Worm (Caenorhabditis elegans) whole organism, L1 larva: Measurements from ENCODE around the gene pgm-2.

Experiments
- C04F5.9 ChIP-seq: sonication (generic microtip); optimal IDR thresholded peaks from 2 replicates; lab custom pipeline; 2016; ENCODE audit warnings: missing genetic modification characterization, missing compliant biosample characterization
- C16A3.4 ChIP-seq: fragments of 150-350 bp; optimal IDR thresholded peaks from 2 replicates; lab custom pipeline; 2014; ENCODE audit warnings: missing biosample characterization, missing genetic modification characterization
- C34B4.2 ChIP-seq: sonication (generic microtip); optimal IDR thresholded peaks from 2 replicates; lab custom pipeline; 2017; ENCODE audit warnings: mild to moderate bottlenecking, missing genetic modification characterization, missing compliant biosample characterization
- F16B12.6 ChIP-seq: fragments of 150-350 bp; optimal IDR thresholded peaks from 2 replicates; lab custom pipeline; 2014; ENCODE audit warnings: missing biosample characterization, missing genetic modification characterization
- Y116A8C.19 ChIP-seq: sonication (generic microtip); optimal IDR thresholded peaks from 2 replicates; lab custom pipeline; 2016; ENCODE audit warnings: missing compliant biosample characterization, missing genetic modification characterization, borderline replicate concordance
- aha-1 ChIP-seq: fragments of 150-350 bp; optimal IDR thresholded peaks from 2 replicates; lab custom pipeline; 2014; ENCODE audit warnings: missing biosample characterization, missing genetic modification characterization
- alr-1 ChIP-seq: fragments of 200-800 bp; sonication (Bioruptor generic); optimal IDR thresholded peaks from 2 replicates; lab custom pipeline; 2018; ENCODE audit warnings: borderline replicate concordance, mild to moderate bottlenecking, missing genetic modification characterization, missing compliant biosample characterization
- aly-2 ChIP-seq: fragments of 150-350 bp; optimal IDR thresholded peaks from 2 replicates; lab custom pipeline; 2014; ENCODE audit warnings: missing biosample characterization, missing genetic modification characterization
- ama-1 ChIP-seq: fragments of 150-350 bp; optimal IDR thresholded peaks from 2 replicates; lab custom pipeline; 2014
- ceh-82 ChIP-seq, 3 experiments: fragments of 150-350 bp in 1 of 3; sonication (generic microtip) in 2 of 3; optimal IDR thresholded peaks; 2 replicates each; lab custom pipeline; 2014 to 2017; ENCODE audit warnings: missing biosample characterization in 3 of 3, missing genetic modification characterization in 3 of 3
- ces-1 ChIP-seq: fragments of 150-350 bp; optimal IDR thresholded peaks from 2 replicates; lab custom pipeline; 2014; ENCODE audit warnings: missing biosample characterization, missing genetic modification reagents, missing genetic modification characterization
- efl-1 ChIP-seq, 4 experiments: fragments of 150-350 bp; optimal IDR thresholded peaks in 3 of 4; peaks in 1 of 4; 1 replicate in 1 of 4; 2 replicates in 3 of 4; lab custom pipeline; 2014; ENCODE audit warnings: missing biosample characterization in 2 of 4, missing genetic modification characterization in 2 of 4, missing genetic modification reagents in 2 of 4
- efl-3 ChIP-seq: fragments of 200-800 bp; sonication (Bioruptor generic); optimal IDR thresholded peaks from 2 replicates; lab custom pipeline; 2018; ENCODE audit warnings: mild to moderate bottlenecking, missing genetic modification characterization, missing compliant biosample characterization
- egl-13 ChIP-seq: sonication (generic microtip); optimal IDR thresholded peaks from 2 replicates; lab custom pipeline; 2016; ENCODE audit warnings: missing genotype, missing genetic modification reagents, missing genetic modification characterization, missing compliant biosample characterization
- egl-27 ChIP-seq, 2 experiments: fragments of 150-350 bp in 1 of 2; sonication (generic microtip); optimal IDR thresholded peaks; 3 replicates each; lab custom pipeline; 2017 to 2018; ENCODE audit warnings: missing biosample characterization in 2 of 2, missing genetic modification characterization in 2 of 2, missing genetic modification reagents in 2 of 2
- elt-3 ChIP-seq, 6 experiments: fragments of 150-350 bp in 1 of 6; sonication (generic microtip); optimal IDR thresholded peaks; 2 replicates each; lab custom pipeline; 2017 to 2018; ENCODE audit warnings: missing biosample characterization in 6 of 6, missing genetic modification characterization in 6 of 6, inconsistent platforms in 1 of 6
- ets-5 ChIP-seq: fragments of 200-800 bp; sonication (Bioruptor generic); IDR thresholded peaks from 2 replicates; pipeline ENCODE4 v1.3.6; 2022; ENCODE audit warnings: missing genetic modification characterization, missing compliant biosample characterization
- fkh-10 ChIP-seq: sonication (generic microtip); optimal IDR thresholded peaks from 2 replicates; lab custom pipeline; 2017; ENCODE audit warnings: missing biosample characterization, missing genetic modification reagents, missing genetic modification characterization
- fkh-4 ChIP-seq: sonication (generic microtip); optimal IDR thresholded peaks from 2 replicates; lab custom pipeline; 2016; ENCODE audit warnings: missing compliant biosample characterization, missing genetic modification characterization, borderline replicate concordance
- fos-1 ChIP-seq: fragments of 150-350 bp; optimal IDR thresholded peaks from 2 replicates; lab custom pipeline; 2014; ENCODE audit warnings: missing biosample characterization, missing genetic modification characterization
- hpl-2 ChIP-seq: fragments of 150-350 bp; optimal IDR thresholded peaks from 2 replicates; lab custom pipeline; 2014; ENCODE audit warnings: missing biosample characterization, missing genetic modification reagents, missing genetic modification characterization
- isw-1 ChIP-seq: fragments of 200-800 bp; sonication (Bioruptor generic); IDR thresholded peaks from 2 replicates; pipeline ENCODE4 v1.3.6; 2022; ENCODE audit warnings: missing genetic modification characterization, missing compliant biosample characterization
- lin-15B ChIP-seq: fragments of 150-350 bp; sonication (generic microtip); optimal IDR thresholded peaks from 3 replicates; lab custom pipeline; 2014; ENCODE audit warnings: missing biosample characterization, missing genetic modification characterization
- lir-3 ChIP-seq: sonication (generic microtip); optimal IDR thresholded peaks from 2 replicates; lab custom pipeline; 2016; ENCODE audit warnings: mild to moderate bottlenecking, missing genetic modification characterization, moderate library complexity, missing compliant biosample characterization; ENCODE audit not compliant: poor library complexity
- lsy-2 ChIP-seq, 2 experiments: fragments of 150-350 bp; optimal IDR thresholded peaks; 2 replicates each; lab custom pipeline; 2014; ENCODE audit warnings: missing biosample characterization in 2 of 2, missing genetic modification characterization in 2 of 2
- mef-2 ChIP-seq: fragments of 150-350 bp; optimal IDR thresholded peaks from 2 replicates; lab custom pipeline; 2014; ENCODE audit warnings: missing biosample characterization, missing genetic modification characterization
- nhr-19 ChIP-seq: fragments of 200-800 bp; sonication (Bioruptor generic); conservative IDR thresholded peaks from 2 replicates; pipeline ENCODE4 v1.3.6; 2022; ENCODE audit warnings: missing genetic modification characterization, missing compliant biosample characterization
- nhr-20 ChIP-seq: sonication (generic microtip); optimal IDR thresholded peaks from 2 replicates; lab custom pipeline; 2016; ENCODE audit warnings: mild to moderate bottlenecking, missing genetic modification characterization, missing compliant biosample characterization
- nhr-47 ChIP-seq: sonication (generic microtip); optimal IDR thresholded peaks from 2 replicates; lab custom pipeline; 2016; ENCODE audit warnings: mild to moderate bottlenecking, missing genetic modification characterization, moderate library complexity, missing compliant biosample characterization
- nhr-71 ChIP-seq: sonication (generic microtip); optimal IDR thresholded peaks from 2 replicates; lab custom pipeline; 2016; ENCODE audit warnings: mild to moderate bottlenecking, missing genetic modification characterization, moderate library complexity, missing compliant biosample characterization
- nhr-76 ChIP-seq: sonication (generic microtip); optimal IDR thresholded peaks from 2 replicates; lab custom pipeline; 2017; ENCODE audit warnings: missing biosample characterization, missing genetic modification characterization
- nhr-77 ChIP-seq: fragments of 150-350 bp; optimal IDR thresholded peaks from 2 replicates; lab custom pipeline; 2014; ENCODE audit warnings: missing biosample characterization, missing genetic modification characterization
- pax-3 ChIP-seq: fragments of 200-800 bp; sonication (Bioruptor generic); optimal IDR thresholded peaks from 2 replicates; lab custom pipeline; 2018; ENCODE audit warnings: mild to moderate bottlenecking, missing genetic modification characterization, moderate library complexity, missing compliant biosample characterization
- rnt-1 ChIP-seq: sonication (generic microtip); optimal IDR thresholded peaks from 2 replicates; lab custom pipeline; 2016; ENCODE audit warnings: mild to moderate bottlenecking, missing genetic modification characterization, moderate library complexity, missing compliant biosample characterization
- snu-23 ChIP-seq: sonication (generic microtip); optimal IDR thresholded peaks from 2 replicates; lab custom pipeline; 2016; ENCODE audit warnings: missing genetic modification characterization, missing compliant biosample characterization
- tbx-2 ChIP-seq: sonication (generic microtip); optimal IDR thresholded peaks from 2 replicates; lab custom pipeline; 2016; ENCODE audit warnings: missing genetic modification characterization, missing compliant biosample characterization
- unc-130 ChIP-seq: fragments of 150-350 bp; optimal IDR thresholded peaks from 2 replicates; lab custom pipeline; 2017; ENCODE audit warnings: missing biosample characterization, missing genetic modification characterization, inconsistent platforms
- unc-62 ChIP-seq: fragments of 150-350 bp; optimal IDR thresholded peaks from 2 replicates; lab custom pipeline; 2014; ENCODE audit warnings: missing biosample characterization, missing genetic modification reagents, missing genetic modification characterization
- vab-15 ChIP-seq: sonication (generic microtip); optimal IDR thresholded peaks from 2 replicates; lab custom pipeline; 2017; ENCODE audit warnings: missing genotype, mild to moderate bottlenecking, missing genetic modification characterization, missing compliant biosample characterization
- xbp-1 ChIP-seq: sonication (generic microtip); optimal IDR thresholded peaks from 2 replicates; lab custom pipeline; 2016; ENCODE audit warnings: missing genetic modification characterization, missing compliant biosample characterization
- zag-1 ChIP-seq: fragments of 150-350 bp; optimal IDR thresholded peaks from 2 replicates; lab custom pipeline; 2014; ENCODE audit warnings: missing biosample characterization, missing genetic modification characterization
- ztf-4 ChIP-seq: fragments of 150-350 bp; optimal IDR thresholded peaks from 2 replicates; lab custom pipeline; 2014; ENCODE audit warnings: missing biosample characterization, missing genetic modification characterization

Gene pgm-2

ce11 chrIII:13260344-13260743, 38.8 kb upstream of the pgm-2 start:
- TF ChIP-seq nhr-20 (tag; lab: Kevin White, UChicago) (no peak), fkh-10 (GFP tag; lab: Kevin White, UChicago) (no peak), snu-23 (GFP tag; lab: Kevin White, UChicago) (no peak), lsy-2 (tag; optimal IDR thresholded peaks at IDR 0.05; lab: Kevin White, UChicago) (no peak), lir-3 (no peak), vab-15 (tag; lab: Kevin White, UChicago) (no peak), ces-1 (GFP tag; lab: Kevin White, UChicago) (no peak), efl-1 (optimal IDR thresholded peaks at IDR 0.05; lab: Kevin White, UChicago) (no peak), efl-1 (GFP tag; optimal IDR thresholded peaks at IDR 0.05 in 1 of 2; lab: Kevin White, UChicago) (peak in 1 of 2 experiments; percentile 74)

ce11 chrIII:13262987-13263386, 36.2 kb upstream of the pgm-2 start, which contains the start of gene F56A8.4:
Gene F56A8.4 (plus strand): TSS chrIII:13263287.
- TF ChIP-seq fkh-4: no peak
- no peak for TF ChIP-seq rnt-1
- no peak for TF ChIP-seq C04F5.9 (tag; lab: Kevin White, UChicago)
- no peak for TF ChIP-seq nhr-71 (tag; lab: Kevin White, UChicago)
- no peak for TF ChIP-seq nhr-77 (tag; lab: Kevin White, UChicago)
- TF ChIP-seq tbx-2 (tag; lab: Kevin White, UChicago): no peak
- TF ChIP-seq ama-1 (lab: Kevin White, UChicago): no peak
- no peak for TF ChIP-seq aha-1 (tag; lab: Kevin White, UChicago)
- TF ChIP-seq F16B12.6: no peak
- TF ChIP-seq hpl-2 (GFP tag; lab: Kevin White, UChicago): no peak
- TF ChIP-seq lsy-2 (tag; optimal IDR thresholded peaks at IDR 0.05; lab: Kevin White, UChicago): no peak
- no peak for TF ChIP-seq Y116A8C.19 (tag; lab: Kevin White, UChicago)
- no peak for TF ChIP-seq xbp-1 (tag; lab: Kevin White, UChicago)
- no peak for TF ChIP-seq isw-1 (GFP tag; lab: Robert Waterston, UW)
- no peak for TF ChIP-seq nhr-47 (tag; lab: Kevin White, UChicago)
- TF ChIP-seq mef-2 (tag; lab: Kevin White, UChicago): no peak
- no peak for TF ChIP-seq ceh-82 (tag; optimal IDR thresholded peaks at IDR 0.05; lab: Kevin White, UChicago)

ce11 chrIII:13265566-13265965, 33.6 kb upstream of the pgm-2 start, which contains the start of gene F56A8.5:
Gene F56A8.5 (plus strand): TSS chrIII:13265866.
- TF ChIP-seq fos-1 (tag; lab: Kevin White, UChicago): no peak
- no peak for TF ChIP-seq egl-13 (tag; lab: Kevin White, UChicago)
- TF ChIP-seq nhr-71 (tag; lab: Kevin White, UChicago): no peak
- no peak for TF ChIP-seq C34B4.2
- no peak for TF ChIP-seq aha-1 (tag; lab: Kevin White, UChicago)
- no peak for TF ChIP-seq unc-130 (tag; lab: Kevin White, UChicago)
- TF ChIP-seq alr-1 (tag; lab: Kevin White, UChicago): no peak
- no peak for TF ChIP-seq nhr-76 (tag; lab: Kevin White, UChicago)
- TF ChIP-seq rnt-1: no peak
- TF ChIP-seq efl-1 (optimal IDR thresholded peaks at IDR 0.05; lab: Kevin White, UChicago): no peak
- no peak for TF ChIP-seq efl-1 (GFP tag; optimal IDR thresholded peaks at IDR 0.05 in 1 of 2; lab: Kevin White, UChicago)

ce11 chrIII:13267046-13267445, 32.1 kb upstream of the pgm-2 start:
- TF ChIP-seq egl-27 (tag; optimal IDR thresholded peaks at IDR 0.05; lab: Kevin White, UChicago) (no peak), zag-1 (tag; lab: Kevin White, UChicago) (no peak), unc-62 (GFP tag; lab: Kevin White, UChicago) (no peak), nhr-19 (GFP tag; lab: Robert Waterston, UW) (no peak), elt-3 (tag; optimal IDR thresholded peaks at IDR 0.05; lab: Kevin White, UChicago) (no peak), ceh-82 (tag; optimal IDR thresholded peaks at IDR 0.05; lab: Kevin White, UChicago) (no peak), efl-3 (GFP tag; lab: Kevin White, UChicago) (no peak), pax-3 (tag; lab: Kevin White, UChicago) (no peak), aha-1 (tag; lab: Kevin White, UChicago) (no peak), nhr-20 (tag; lab: Kevin White, UChicago) (no peak), aly-2 (tag; lab: Kevin White, UChicago) (no peak), ztf-4 (tag; lab: Kevin White, UChicago) (no peak), lir-3 (no peak), ets-5 (no peak), lin-15B (tag; lab: Kevin White, UChicago) (no peak), nhr-77 (tag; lab: Kevin White, UChicago) (no peak), C16A3.4 (tag; lab: Kevin White, UChicago) (no peak)
